Worm (Caenorhabditis elegans): ENCODE results near the gene C18B2.3.
A peak's percentile ranks its signal among the peaks of the same experiment; 100 is the strongest.

C18B2.3 gene

ce11 chrX:3631550-3631949 lies 29.9 kb downstream of the C18B2.3 start:
- TF ChIP-seq sea-1 (GFP tag; conservative IDR thresholded peaks at IDR 0.05) (peak; percentile 72; the same call in 1 of the 2 replicates), tbx-11 (GFP tag; IDR thresholded peaks at IDR 0.05) (peak; percentile 65), scrt-1 (GFP tag; IDR thresholded peaks at IDR 0.05) (0 out of 2 replicates have a peak, but pooled peaks have one; percentile 60), hnd-1 (tag; optimal IDR thresholded peaks at IDR 0.05) (no peak), ama-1 (optimal IDR thresholded peaks at IDR 0.05) (no peak)

ce11 chrX:3633654-3634053 lies 32.0 kb downstream of the C18B2.3 start, which contains the start of gene gst-11:
Gene gst-11, minus strand, starts transcription at chrX:3633754.
- TF ChIP-seq hmbx-1 (tag; optimal IDR thresholded peaks at IDR 0.05): no peak
- TF ChIP-seq pes-1 (GFP tag; IDR thresholded peaks at IDR 0.05): no peak
- no peak for TF ChIP-seq hmg-4 (GFP tag; optimal IDR thresholded peaks at IDR 0.05)
- TF ChIP-seq ceh-13 (GFP tag; optimal IDR thresholded peaks at IDR 0.05): no peak
- no peak for TF ChIP-seq ama-1 (optimal IDR thresholded peaks at IDR 0.05)
- no peak for TF ChIP-seq tbx-11 (GFP tag; IDR thresholded peaks at IDR 0.05)
- TF ChIP-seq F13C5.2 (tag; optimal IDR thresholded peaks at IDR 0.05): no peak
- no peak for TF ChIP-seq tbx-37 (GFP tag; conservative IDR thresholded peaks at IDR 0.05)
- no peak for TF ChIP-seq flt-1 (GFP tag; IDR thresholded peaks at IDR 0.05)
- TF ChIP-seq B0310.2 (tag; optimal IDR thresholded peaks at IDR 0.05): no peak
- TF ChIP-seq aly-1 (tag; optimal IDR thresholded peaks at IDR 0.05): no peak
- no peak for TF ChIP-seq tra-4 (tag; optimal IDR thresholded peaks at IDR 0.05)

DNA sequence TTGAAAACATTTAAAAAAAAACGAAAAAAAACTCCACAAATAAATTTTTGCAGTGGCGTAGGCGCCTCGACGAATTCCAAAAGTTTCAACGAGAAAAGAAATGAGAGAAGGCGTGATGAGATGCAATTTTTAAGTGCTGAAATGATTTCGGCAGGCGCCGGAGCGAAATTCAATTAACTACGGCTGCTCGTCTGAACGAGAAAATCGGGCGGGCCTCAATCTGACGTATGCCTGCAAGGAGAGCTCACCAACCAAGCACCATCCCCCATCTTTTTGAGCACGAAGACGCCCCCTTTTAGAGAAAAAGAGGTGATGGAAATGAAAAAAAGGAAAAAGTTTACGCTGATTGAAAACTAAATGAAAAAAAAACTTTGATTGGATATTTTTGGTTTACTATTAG lies 33.2 kb downstream of the C18B2.3 start:
- TF ChIP-seq pes-1 (GFP tag; IDR thresholded peaks at IDR 0.05) (no peak), tbx-11 (GFP tag; IDR thresholded peaks at IDR 0.05) (no peak), sea-1 (GFP tag; conservative IDR thresholded peaks at IDR 0.05) (no peak), B0310.2 (tag; optimal IDR thresholded peaks at IDR 0.05) (no peak), tbx-37 (GFP tag; conservative IDR thresholded peaks at IDR 0.05) (no peak), F13C5.2 (tag; optimal IDR thresholded peaks at IDR 0.05) (no peak), hnd-1 (tag; optimal IDR thresholded peaks at IDR 0.05) (no peak), hmbx-1 (tag; optimal IDR thresholded peaks at IDR 0.05) (no peak), aly-1 (tag; optimal IDR thresholded peaks at IDR 0.05) (no peak), ceh-36 (tag; optimal IDR thresholded peaks at IDR 0.05) (no peak), hmg-4 (GFP tag; optimal IDR thresholded peaks at IDR 0.05) (no peak)

DNA sequence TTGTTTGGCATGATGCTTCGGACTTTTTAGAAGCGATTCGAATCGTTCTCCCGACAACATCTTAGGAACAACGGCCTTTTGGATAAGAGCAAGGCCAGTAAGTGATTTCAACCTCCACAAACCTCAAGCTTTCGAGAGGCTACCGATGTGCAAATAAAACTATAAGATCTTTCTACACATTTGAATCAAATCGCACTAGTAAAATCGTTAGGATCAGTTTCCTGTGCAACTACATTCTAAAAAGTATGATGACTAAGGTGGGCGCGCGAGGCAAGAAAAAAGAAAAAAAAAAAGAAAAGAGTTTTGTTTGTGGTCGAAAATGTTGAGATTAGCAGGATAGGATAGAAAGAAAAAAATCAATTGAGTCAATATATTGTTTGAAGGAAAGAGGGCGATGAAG lies 43.2 kb downstream of the C18B2.3 start, which contains the start of gene tmem-24:
TSS of gene tmem-24 (minus strand) at position 101 of the 400 bp plus-strand sequence.
- no peak for TF ChIP-seq hmg-4 (GFP tag; optimal IDR thresholded peaks at IDR 0.05)
- TF ChIP-seq scrt-1 (GFP tag; IDR thresholded peaks at IDR 0.05): no peak
- TF ChIP-seq F13C5.2 (tag; optimal IDR thresholded peaks at IDR 0.05): no peak
- TF ChIP-seq ama-1 (optimal IDR thresholded peaks at IDR 0.05): no peak
- no peak for TF ChIP-seq B0310.2 (tag; optimal IDR thresholded peaks at IDR 0.05)
- TF ChIP-seq ets-7 (tag; optimal IDR thresholded peaks at IDR 0.05): no peak
- no peak for TF ChIP-seq pes-1 (GFP tag; IDR thresholded peaks at IDR 0.05)
- TF ChIP-seq flt-1 (GFP tag; IDR thresholded peaks at IDR 0.05): no peak
- TF ChIP-seq tbx-11 (GFP tag; IDR thresholded peaks at IDR 0.05): no peak
- TF ChIP-seq sea-1 (GFP tag; conservative IDR thresholded peaks at IDR 0.05): no peak
- TF ChIP-seq hnd-1 (tag; optimal IDR thresholded peaks at IDR 0.05): no peak
- no peak for TF ChIP-seq hmbx-1 (tag; optimal IDR thresholded peaks at IDR 0.05)
- no peak for TF ChIP-seq ceh-36 (tag; optimal IDR thresholded peaks at IDR 0.05)
- no peak for TF ChIP-seq aly-1 (tag; optimal IDR thresholded peaks at IDR 0.05)
- no peak for TF ChIP-seq tra-4 (tag; optimal IDR thresholded peaks at IDR 0.05)
- no peak for TF ChIP-seq ceh-13 (GFP tag; optimal IDR thresholded peaks at IDR 0.05)
- TF ChIP-seq tbx-37 (GFP tag; conservative IDR thresholded peaks at IDR 0.05): no peak

ce11 chrX:3645924-3646323 lies 44.3 kb downstream of the C18B2.3 start:
- no peak for TF ChIP-seq ama-1 (optimal IDR thresholded peaks at IDR 0.05)
- TF ChIP-seq tbx-37 (GFP tag; conservative IDR thresholded peaks at IDR 0.05): no peak
- no peak for TF ChIP-seq hmbx-1 (tag; optimal IDR thresholded peaks at IDR 0.05)
- TF ChIP-seq B0310.2 (tag; optimal IDR thresholded peaks at IDR 0.05): no peak
- TF ChIP-seq scrt-1 (GFP tag; IDR thresholded peaks at IDR 0.05): no peak
- TF ChIP-seq F13C5.2 (tag; optimal IDR thresholded peaks at IDR 0.05): no peak

DNA sequence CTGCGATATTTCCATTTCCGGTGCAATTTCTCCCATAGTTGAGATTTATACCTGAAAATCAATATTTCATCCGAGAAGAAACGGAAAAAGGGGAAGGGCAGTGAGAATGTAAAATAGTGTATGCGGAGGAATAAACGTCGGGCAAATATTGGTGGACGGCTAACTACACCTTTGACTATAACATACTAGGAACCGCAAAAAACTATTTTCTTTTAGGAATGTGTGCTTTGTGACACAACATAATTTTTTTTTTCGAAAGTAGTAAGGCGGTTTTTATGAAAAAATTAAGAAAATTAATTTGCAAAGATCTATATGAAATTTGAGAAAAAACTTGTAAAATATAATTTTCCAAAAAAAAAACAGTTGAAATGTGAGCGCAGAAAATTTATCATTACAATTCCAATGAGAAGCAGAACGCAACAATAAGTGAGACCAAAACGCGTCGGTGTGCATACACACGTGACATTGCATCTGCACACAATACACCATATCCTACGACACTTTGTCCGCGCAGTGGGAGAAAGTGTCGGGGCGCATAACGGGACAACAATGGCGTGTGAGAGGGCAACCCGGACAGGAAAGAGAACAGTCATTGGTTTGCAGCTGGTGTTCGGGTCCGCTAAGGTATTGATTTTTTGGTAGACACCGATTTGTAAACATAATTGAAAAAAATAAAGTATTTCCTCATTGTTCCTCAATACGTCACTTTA lies 48.6 kb downstream of the C18B2.3 start, which contains the start of the genes sax-1 and R11G1.2:
TSS of gene sax-1 (minus strand) at position 51 of the 710 bp plus-strand sequence.
TSS of gene R11G1.2 (plus strand) at position 515 of the 710 bp plus-strand sequence.
- no peak for TF ChIP-seq tbx-11 (GFP tag; IDR thresholded peaks at IDR 0.05)
- peak; percentile 56 for TF ChIP-seq hmg-4 (GFP tag; optimal IDR thresholded peaks at IDR 0.05)
